Worm (Caenorhabditis elegans): ENCODE results near the gene str-73.

The str-73 gene

DNA sequence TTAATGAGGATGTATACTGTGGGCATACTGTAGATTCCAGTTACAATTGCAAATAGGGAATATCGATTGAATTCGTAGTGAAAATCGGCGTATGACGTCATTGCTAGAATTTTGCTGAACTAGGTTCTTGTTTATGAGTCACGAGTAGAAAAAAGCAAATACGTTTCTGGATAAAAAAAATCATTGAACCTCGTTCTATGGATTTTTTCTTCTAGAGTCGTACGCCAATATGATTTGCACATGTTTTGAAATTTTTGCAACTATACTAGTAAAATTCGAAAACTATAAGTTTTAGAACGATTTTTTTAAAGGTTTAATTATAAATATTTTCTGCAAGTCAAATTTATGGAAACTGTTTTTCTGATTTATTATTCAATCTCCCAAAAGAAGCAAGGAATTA is 37.8 kb downstream of the str-73 start, which contains the start of gene sru-44:
Gene sru-44, minus strand, starts transcription at position 101 of the 400 bp plus-strand sequence.
- no peak for TF ChIP-seq ceh-22 (tag; optimal IDR thresholded peaks at IDR 0.05)
- TF ChIP-seq rnt-1 (tag; optimal IDR thresholded peaks at IDR 0.05) = no peak
- no peak for TF ChIP-seq C08G9.2 (tag; optimal IDR thresholded peaks at IDR 0.05)
- no peak for TF ChIP-seq pha-4 (tag; optimal IDR thresholded peaks at IDR 0.05)
- TF ChIP-seq ets-4 (tag; optimal IDR thresholded peaks at IDR 0.05) = no peak
- no peak for TF ChIP-seq fkh-10 (GFP tag; optimal IDR thresholded peaks at IDR 0.05)
- no peak for TF ChIP-seq hlh-30 (tag; optimal IDR thresholded peaks at IDR 0.05; ENCODE audit: insufficient read depth)
- TF ChIP-seq T23F11.4 (GFP tag; optimal IDR thresholded peaks at IDR 0.05) = no peak
- no peak for TF ChIP-seq madf-2 (tag; optimal IDR thresholded peaks at IDR 0.05)
- no peak for TF ChIP-seq dve-1 (tag; optimal IDR thresholded peaks at IDR 0.05)
- TF ChIP-seq pros-1 (tag; optimal IDR thresholded peaks at IDR 0.05) = no peak
- TF ChIP-seq ahr-1 (tag; optimal IDR thresholded peaks at IDR 0.05) = no peak
- TF ChIP-seq ceh-30 (tag; optimal IDR thresholded peaks at IDR 0.05) = no peak
- no peak for TF ChIP-seq fkh-6 (tag; optimal IDR thresholded peaks at IDR 0.05)
- no peak for TF ChIP-seq C38D4.7 (GFP tag; optimal IDR thresholded peaks at IDR 0.05)
- TF ChIP-seq ceh-24 (tag; optimal IDR thresholded peaks at IDR 0.05) = no peak
- no peak for TF ChIP-seq npax-4 (tag; optimal IDR thresholded peaks at IDR 0.05)
- no peak for TF ChIP-seq hlh-8 (tag; optimal IDR thresholded peaks at IDR 0.05)
- TF ChIP-seq pag-3 (tag; optimal IDR thresholded peaks at IDR 0.05; ENCODE audit: borderline replicate concordance) = no peak

DNA sequence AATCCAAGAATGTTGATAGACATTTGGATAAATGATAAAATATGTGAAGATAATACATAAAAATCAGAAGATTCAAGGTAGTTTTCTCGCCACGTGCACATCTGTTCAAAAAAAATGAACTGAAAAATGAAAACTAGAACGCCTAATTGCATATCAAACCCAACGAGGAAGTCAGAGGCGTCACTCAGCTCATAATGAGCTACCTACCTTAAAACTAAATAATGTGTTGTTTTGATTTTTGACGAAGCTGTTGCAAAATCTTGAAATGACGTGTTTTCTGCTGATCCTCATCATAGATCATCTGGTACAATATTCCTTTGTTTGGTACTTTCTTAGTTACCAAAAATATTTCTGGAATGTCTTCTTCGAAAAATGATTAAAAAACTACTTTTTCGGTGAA is 40.9 kb downstream of the str-73 start, which contains the start of gene srh-138:
Gene srh-138, minus strand, starts transcription at position 101 of the 400 bp plus-strand sequence.
- no peak for TF ChIP-seq sox-4 (tag; optimal IDR thresholded peaks at IDR 0.05)

DNA sequence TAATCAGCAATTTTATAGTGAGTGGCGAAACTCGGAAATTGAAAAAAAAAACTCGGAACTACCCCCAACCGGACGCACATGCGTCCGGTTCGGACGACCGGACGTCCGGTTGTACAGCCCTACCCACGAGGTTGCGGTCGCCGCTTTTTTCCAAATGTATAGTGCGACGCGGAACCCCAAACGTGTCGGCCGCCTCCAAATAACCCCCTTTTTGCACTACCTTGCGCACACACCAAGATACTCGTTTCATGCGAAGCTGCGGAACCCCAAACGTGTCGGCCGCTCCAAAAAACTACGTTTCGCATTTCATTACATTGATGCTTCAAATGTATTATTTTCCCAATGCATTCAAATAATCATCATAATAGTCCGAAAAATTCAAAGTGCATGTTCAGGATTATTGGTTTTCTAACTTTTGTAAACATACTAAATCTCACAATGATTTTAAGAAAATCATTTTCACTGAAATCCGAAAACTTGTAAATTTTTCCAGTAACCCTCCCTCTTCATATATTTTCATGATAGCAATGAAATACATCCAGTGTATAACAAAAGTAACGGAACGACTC is 42.0 kb downstream of the str-73 start, which contains the start of gene srw-35:
Gene srw-35, plus strand, starts transcription at position 519 of the 569 bp plus-strand sequence.
- no peak for TF ChIP-seq fkh-6 (tag; optimal IDR thresholded peaks at IDR 0.05)
- no peak for TF ChIP-seq tbx-2 (tag; optimal IDR thresholded peaks at IDR 0.05)

DNA sequence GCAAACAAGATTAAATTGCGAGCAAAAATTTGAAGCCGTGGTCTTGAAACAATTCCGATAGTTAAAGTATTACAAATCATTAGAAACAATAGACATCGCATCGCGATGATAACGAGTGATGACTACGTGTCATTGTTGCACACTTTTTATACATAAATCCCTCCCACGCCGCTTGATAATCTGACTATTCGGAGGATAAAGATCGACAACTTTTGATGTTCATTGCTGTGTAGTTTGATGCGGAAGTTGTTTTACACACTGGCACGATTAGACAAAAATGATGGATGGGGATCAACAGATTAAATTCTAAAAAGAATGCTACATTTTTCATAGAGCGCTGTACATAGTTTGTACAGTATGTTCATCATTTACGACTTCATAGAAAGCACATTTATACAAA is 49.2 kb downstream of the str-73 start, which contains the start of gene T08G3.11:
Gene T08G3.11, minus strand, starts transcription at position 101 of the 400 bp plus-strand sequence.
- TF ChIP-seq ceh-34 (tag; optimal IDR thresholded peaks at IDR 0.05) = no peak
- TF ChIP-seq ceh-48 (tag; optimal IDR thresholded peaks at IDR 0.05) = no peak
- no peak for TF ChIP-seq madf-2 (tag; optimal IDR thresholded peaks at IDR 0.05)
- TF ChIP-seq ttx-3 (tag; optimal IDR thresholded peaks at IDR 0.05) = no peak
- TF ChIP-seq ceh-22 (tag; optimal IDR thresholded peaks at IDR 0.05) = no peak

DNA sequence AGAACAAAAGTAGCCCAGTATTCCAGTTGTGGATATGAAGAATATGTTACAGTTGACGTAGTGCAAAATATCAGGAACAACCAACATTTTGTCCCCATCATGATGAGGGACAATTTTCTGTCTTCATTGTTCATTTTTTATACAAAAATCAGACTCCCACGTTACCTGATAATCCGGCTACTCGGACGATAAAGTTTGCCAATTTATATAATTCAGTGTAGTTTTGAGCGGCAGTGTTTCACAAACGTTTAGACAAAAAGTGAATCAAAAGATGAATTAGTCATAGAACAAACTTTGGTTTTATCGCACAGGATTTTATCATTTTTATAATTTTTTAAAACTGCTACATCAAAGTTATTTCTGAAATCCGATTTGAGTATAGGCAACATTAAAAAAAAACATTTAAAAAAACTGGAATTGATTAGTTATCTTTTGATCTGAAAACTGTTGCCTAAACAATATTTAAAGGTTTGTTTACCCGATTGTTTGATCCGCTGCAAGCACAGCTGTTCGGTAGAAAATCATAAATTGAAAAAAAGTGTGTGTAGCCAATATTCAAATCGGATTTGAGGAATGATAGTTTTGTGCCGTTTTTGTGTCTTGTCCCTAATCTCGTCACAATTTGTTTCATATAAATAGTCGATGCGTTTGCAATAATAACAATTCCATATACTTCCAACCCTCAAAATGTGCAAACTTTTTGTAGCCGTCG is 51.0 kb downstream of the str-73 start, which contains the start of the genes F57E7.4 and spig-6:
Gene F57E7.4, minus strand, starts transcription at position 101 of the 712 bp plus-strand sequence.
Gene spig-6, plus strand, starts transcription at position 662 of the 712 bp plus-strand sequence.
- no peak for TF ChIP-seq pat-9 (tag; optimal IDR thresholded peaks at IDR 0.05)
- TF ChIP-seq hlh-6 (tag; optimal IDR thresholded peaks at IDR 0.05) = no peak
- no peak for TF ChIP-seq ceh-19 (GFP tag; optimal IDR thresholded peaks at IDR 0.05)
- no peak for TF ChIP-seq sox-2 (GFP tag; IDR thresholded peaks at IDR 0.05)
- no peak for TF ChIP-seq dmd-4 (tag; optimal IDR thresholded peaks at IDR 0.05; ENCODE audit: borderline replicate concordance)
- no peak for TF ChIP-seq ets-4 (tag; optimal IDR thresholded peaks at IDR 0.05)
- TF ChIP-seq unc-3 (GFP tag; conservative IDR thresholded peaks at IDR 0.05) = no peak
- TF ChIP-seq unc-3 (tag; optimal IDR thresholded peaks at IDR 0.05) = no peak
- no peak for TF ChIP-seq eyg-1 (tag; optimal IDR thresholded peaks at IDR 0.05)
- TF ChIP-seq lin-11 (tag; optimal IDR thresholded peaks at IDR 0.05) = no peak
- no peak for TF ChIP-seq syd-9 (tag; optimal IDR thresholded peaks at IDR 0.05)
- no peak for TF ChIP-seq ceh-45 (GFP tag; IDR thresholded peaks at IDR 0.05)
- TF ChIP-seq ttx-3 (tag; optimal IDR thresholded peaks at IDR 0.05) = no peak
- no peak for TF ChIP-seq tbx-2 (tag; optimal IDR thresholded peaks at IDR 0.05)
- TF ChIP-seq zip-5 (tag; optimal IDR thresholded peaks at IDR 0.05) = no peak
- no peak for TF ChIP-seq hlh-30 (tag; optimal IDR thresholded peaks at IDR 0.05; ENCODE audit: insufficient read depth)
- TF ChIP-seq elt-4 (tag; optimal IDR thresholded peaks at IDR 0.05) = no peak
- TF ChIP-seq K09A11.1 (tag; optimal IDR thresholded peaks at IDR 0.05; ENCODE audit: insufficient read depth) = no peak
- no peak for TF ChIP-seq ama-1 (optimal IDR thresholded peaks at IDR 0.05)

Measured in whole organism, late embryonic.